Worm (Caenorhabditis elegans) whole organism, late embryonic: Measurements from ENCODE around the gene C33B4.5.

Experiments used
- C08G9.2 ChIP-seq: sonication (generic microtip); optimal IDR thresholded peaks from 2 replicates; lab custom pipeline; 2016; ENCODE audit warnings: mild to moderate bottlenecking, missing genetic modification characterization, moderate library complexity, missing compliant biosample characterization
- F13H6.1 ChIP-seq: sonication (generic microtip); optimal IDR thresholded peaks from 2 replicates; lab custom pipeline; 2016; ENCODE audit warnings: missing genetic modification characterization, missing compliant biosample characterization
- K09A11.1 ChIP-seq: sonication (generic microtip); optimal IDR thresholded peaks from 2 replicates; lab custom pipeline; 2017; ENCODE audit warnings: antibody characterized with exemption, mild to moderate bottlenecking, missing genetic modification characterization, missing compliant biosample characterization; ENCODE audit not compliant: insufficient read depth
- Y22D7AL.16 ChIP-seq: sonication (generic microtip); optimal IDR thresholded peaks from 2 replicates; lab custom pipeline; 2016; ENCODE audit warnings: missing genetic modification characterization, missing compliant biosample characterization
- ahr-1 ChIP-seq: sonication (generic microtip); optimal IDR thresholded peaks from 2 replicates; lab custom pipeline; 2016; ENCODE audit warnings: missing genetic modification characterization, missing compliant biosample characterization
- ceh-14 ChIP-seq: sonication (generic microtip); optimal IDR thresholded peaks from 2 replicates; lab custom pipeline; 2016; ENCODE audit warnings: missing genotype, missing genetic modification characterization, missing compliant biosample characterization
- ceh-18 ChIP-seq: sonication (generic microtip); optimal IDR thresholded peaks from 2 replicates; lab custom pipeline; 2016; ENCODE audit warnings: missing genetic modification characterization, missing compliant biosample characterization
- ceh-19 ChIP-seq: fragments of 200-800 bp; sonication (Bioruptor generic); optimal IDR thresholded peaks from 2 replicates; lab custom pipeline; 2018; ENCODE audit warnings: mild to moderate bottlenecking, missing genetic modification characterization, missing compliant biosample characterization
- ceh-2 ChIP-seq: sonication (generic microtip); optimal IDR thresholded peaks from 2 replicates; lab custom pipeline; 2016; ENCODE audit warnings: missing genotype, missing genetic modification characterization, missing compliant biosample characterization
- ceh-30 ChIP-seq: fragments of 150-350 bp; optimal IDR thresholded peaks from 2 replicates; lab custom pipeline; 2014; ENCODE audit warnings: missing biosample characterization, missing genetic modification characterization
- ceh-31 ChIP-seq: sonication (generic microtip); optimal IDR thresholded peaks from 2 replicates; lab custom pipeline; 2016; ENCODE audit warnings: missing genetic modification characterization, missing compliant biosample characterization
- ceh-45 ChIP-seq: fragments of 200-800 bp; sonication (Bioruptor generic); IDR thresholded peaks from 2 replicates; pipeline ENCODE4 v1.3.6; 2022; ENCODE audit warnings: missing genetic modification reagents, missing genetic modification characterization, missing compliant biosample characterization
- ceh-48 ChIP-seq: sonication (generic microtip); optimal IDR thresholded peaks from 2 replicates; lab custom pipeline; 2016; ENCODE audit warnings: missing genetic modification characterization, inconsistent platforms, missing compliant biosample characterization
- ceh-6 ChIP-seq: fragments of 200-800 bp; sonication (Bioruptor generic); optimal IDR thresholded peaks from 2 replicates; lab custom pipeline; 2018; ENCODE audit warnings: mild to moderate bottlenecking, missing genetic modification characterization, missing compliant biosample characterization
- ceh-9 ChIP-seq: sonication (generic microtip); optimal IDR thresholded peaks from 2 replicates; lab custom pipeline; 2016; ENCODE audit warnings: mild to moderate bottlenecking, missing genetic modification characterization, inconsistent platforms, missing compliant biosample characterization
- dmd-4 ChIP-seq: sonication (generic microtip); optimal IDR thresholded peaks from 2 replicates; lab custom pipeline; 2016; ENCODE audit warnings: borderline replicate concordance, missing genetic modification characterization, missing compliant biosample characterization
- dve-1 ChIP-seq: sonication (generic microtip); optimal IDR thresholded peaks from 2 replicates; lab custom pipeline; 2017; ENCODE audit warnings: antibody characterized with exemption, mild to moderate bottlenecking, missing genetic modification characterization, missing compliant biosample characterization
- elt-2 ChIP-seq: sonication (generic microtip); optimal IDR thresholded peaks from 2 replicates; lab custom pipeline; 2016; ENCODE audit warnings: missing genetic modification reagents, missing genetic modification characterization, missing compliant biosample characterization
- fax-1 ChIP-seq: sonication (generic microtip); optimal IDR thresholded peaks from 2 replicates; lab custom pipeline; 2016; ENCODE audit warnings: missing genotype, missing genetic modification characterization, missing compliant biosample characterization
- fkh-10 ChIP-seq: fragments of 150-350 bp; optimal IDR thresholded peaks from 2 replicates; lab custom pipeline; 2014; ENCODE audit warnings: missing biosample characterization, missing genetic modification reagents, missing genetic modification characterization
- fkh-6 ChIP-seq: sonication (generic microtip); optimal IDR thresholded peaks from 2 replicates; lab custom pipeline; 2016; ENCODE audit warnings: missing genetic modification characterization, missing compliant biosample characterization
- gmeb-2 ChIP-seq: sonication (generic microtip); optimal IDR thresholded peaks from 2 replicates; lab custom pipeline; 2016; ENCODE audit warnings: missing genetic modification characterization, inconsistent platforms, missing compliant biosample characterization
- hlh-15 ChIP-seq: sonication (generic microtip); optimal IDR thresholded peaks from 2 replicates; lab custom pipeline; 2016; ENCODE audit warnings: missing genetic modification characterization, missing compliant biosample characterization
- hlh-30 ChIP-seq: sonication (generic microtip); optimal IDR thresholded peaks from 2 replicates; lab custom pipeline; 2017; ENCODE audit warnings: antibody characterized with exemption, missing genetic modification characterization, missing compliant biosample characterization; ENCODE audit not compliant: insufficient read depth
- hlh-6 ChIP-seq: sonication (generic microtip); optimal IDR thresholded peaks from 2 replicates; lab custom pipeline; 2016; ENCODE audit warnings: missing genotype, missing genetic modification characterization, missing compliant biosample characterization
- lim-6 ChIP-seq: sonication (generic microtip); optimal IDR thresholded peaks from 2 replicates; lab custom pipeline; 2016; ENCODE audit warnings: missing genetic modification characterization, missing compliant biosample characterization
- lin-11 ChIP-seq: fragments of 200-800 bp; sonication (Bioruptor generic); optimal IDR thresholded peaks from 2 replicates; lab custom pipeline; 2018; ENCODE audit warnings: mild to moderate bottlenecking, missing genetic modification characterization, missing compliant biosample characterization
- madf-2 ChIP-seq: sonication (generic microtip); optimal IDR thresholded peaks from 2 replicates; lab custom pipeline; 2017; ENCODE audit warnings: missing genetic modification characterization, missing compliant biosample characterization
- nfya-1 ChIP-seq: sonication (generic microtip); optimal IDR thresholded peaks from 2 replicates; lab custom pipeline; 2017; ENCODE audit warnings: missing genetic modification characterization, mild to moderate bottlenecking, missing compliant biosample characterization, antibody characterized with exemption, moderate library complexity
- nhr-11 ChIP-seq: fragments of 150-350 bp; optimal IDR thresholded peaks from 2 replicates; lab custom pipeline; 2014; ENCODE audit warnings: missing biosample characterization, missing genetic modification characterization
- nhr-232 ChIP-seq: sonication (generic microtip); optimal IDR thresholded peaks from 2 replicates; lab custom pipeline; 2016; ENCODE audit warnings: missing genetic modification characterization, missing compliant biosample characterization
- npax-4 ChIP-seq: sonication (generic microtip); optimal IDR thresholded peaks from 2 replicates; lab custom pipeline; 2016; ENCODE audit warnings: missing genetic modification characterization, missing compliant biosample characterization
- pax-1 ChIP-seq: fragments of 150-350 bp; optimal IDR thresholded peaks from 2 replicates; lab custom pipeline; 2014; ENCODE audit warnings: missing biosample characterization, missing genetic modification characterization
- pha-2 ChIP-seq: sonication (generic microtip); optimal IDR thresholded peaks from 2 replicates; lab custom pipeline; 2017; ENCODE audit warnings: mild to moderate bottlenecking, missing genetic modification characterization, missing compliant biosample characterization
- pha-4 ChIP-seq: fragments of 150-350 bp; optimal IDR thresholded peaks from 2 replicates; lab custom pipeline; 2018; ENCODE audit warnings: missing biosample characterization, missing genetic modification reagents, missing genetic modification characterization
- pqm-1 ChIP-seq: sonication (generic microtip); optimal IDR thresholded peaks from 2 replicates; lab custom pipeline; 2016; ENCODE audit warnings: missing genetic modification characterization, missing compliant biosample characterization
- ref-2 ChIP-seq: sonication (generic microtip); optimal IDR thresholded peaks from 2 replicates; lab custom pipeline; 2016; ENCODE audit warnings: missing genetic modification characterization, missing compliant biosample characterization
- sox-2 ChIP-seq: fragments of 200-800 bp; sonication (Bioruptor generic); IDR thresholded peaks from 2 replicates; pipeline ENCODE4 v1.3.6; 2022; ENCODE audit warnings: missing genetic modification reagents, missing genetic modification characterization, missing compliant biosample characterization
- sox-4 ChIP-seq: sonication (generic microtip); optimal IDR thresholded peaks from 2 replicates; lab custom pipeline; 2017; ENCODE audit warnings: mild to moderate bottlenecking, missing genetic modification characterization, inconsistent platforms, missing compliant biosample characterization
- tbx-7 ChIP-seq: sonication (generic microtip); optimal IDR thresholded peaks from 2 replicates; lab custom pipeline; 2016; ENCODE audit warnings: missing genotype, missing genetic modification characterization, missing compliant biosample characterization
- ttx-3 ChIP-seq: sonication (generic microtip); optimal IDR thresholded peaks from 2 replicates; lab custom pipeline; 2016; ENCODE audit warnings: missing genetic modification reagents, missing genetic modification characterization, missing compliant biosample characterization
- unc-3 ChIP-seq, 2 experiments: fragments of 200-800 bp in 1 of 2; sonication (Bioruptor generic) in 1 of 2; sonication (generic microtip) in 1 of 2; conservative IDR thresholded peaks in 1 of 2; optimal IDR thresholded peaks in 1 of 2; 2 replicates each; pipeline versions ENCODE4 v1.3.6 to Lab custom; 2016 to 2022; ENCODE audit warnings: missing compliant biosample characterization in 2 of 2, missing genetic modification characterization in 2 of 2, missing genetic modification reagents in 1 of 2
- unc-42 ChIP-seq: sonication (generic microtip); optimal IDR thresholded peaks from 2 replicates; lab custom pipeline; 2016; ENCODE audit warnings: missing genotype, missing genetic modification characterization, missing compliant biosample characterization
- unc-55 ChIP-seq: sonication (generic microtip); optimal IDR thresholded peaks from 2 replicates; lab custom pipeline; 2017; ENCODE audit warnings: missing biosample characterization, missing genetic modification reagents, missing genetic modification characterization
- zip-5 ChIP-seq: sonication (generic microtip); optimal IDR thresholded peaks from 2 replicates; lab custom pipeline; 2016; ENCODE audit warnings: missing genetic modification characterization, missing compliant biosample characterization

C33B4.5 gene

ce11 chrII:11337497-11338040, 45.6 kb upstream of the C33B4.5 start, which contains the start of gene sqt-1:
TSS of gene sqt-1 (minus strand) at chrII:11337837.
- TF ChIP-seq zip-5 (tag; lab: Kevin White, UChicago), result no peak
- TF ChIP-seq lim-6, result no peak
- TF ChIP-seq ceh-18 (tag; lab: Kevin White, UChicago), result no peak
- no peak for TF ChIP-seq nhr-232 (tag; lab: Kevin White, UChicago)
- TF ChIP-seq nfya-1 (tag; lab: Kevin White, UChicago), result no peak
- no peak for TF ChIP-seq pha-2 (tag; lab: Kevin White, UChicago)
- no peak for TF ChIP-seq unc-3 (GFP tag; conservative IDR thresholded peaks at IDR 0.05; lab: Robert Waterston, UW)
- TF ChIP-seq unc-3 (tag; optimal IDR thresholded peaks at IDR 0.05; lab: Kevin White, UChicago), result no peak
- no peak for TF ChIP-seq ceh-14 (tag; lab: Kevin White, UChicago)
- TF ChIP-seq ceh-31 (tag; lab: Kevin White, UChicago), result no peak
- TF ChIP-seq ceh-19 (GFP tag; lab: Kevin White, UChicago), result no peak
- no peak for TF ChIP-seq ceh-9
- TF ChIP-seq pax-1 (tag; lab: Kevin White, UChicago), result no peak
- TF ChIP-seq hlh-6 (tag; lab: Kevin White, UChicago), result no peak
- TF ChIP-seq C08G9.2 (tag; lab: Kevin White, UChicago), result no peak
- TF ChIP-seq, all 69 proteins: peak for 0

ce11 chrII:11339507-11339906, 43.6 kb upstream of the C33B4.5 start, which contains the start of gene rmd-3:
TSS of gene rmd-3 (minus strand) at chrII:11339607.
- TF ChIP-seq fkh-10 (GFP tag; lab: Kevin White, UChicago) (no peak), ttx-3 (tag; lab: Kevin White, UChicago) (no peak), unc-55 (GFP tag; lab: Kevin White, UChicago) (no peak), sox-4 (no peak), pax-1 (tag; lab: Kevin White, UChicago) (no peak), unc-42 (no peak), hlh-30 (tag; lab: Kevin White, UChicago) (no peak), ref-2 (tag; lab: Kevin White, UChicago) (no peak), nfya-1 (tag; lab: Kevin White, UChicago) (no peak), dve-1 (tag; lab: Kevin White, UChicago) (no peak), ceh-2 (tag; lab: Kevin White, UChicago) (no peak), nhr-11 (tag; lab: Kevin White, UChicago) (no peak), ceh-30 (no peak), ceh-6 (GFP tag; lab: Kevin White, UChicago) (no peak), ceh-31 (tag; lab: Kevin White, UChicago) (no peak), ahr-1 (tag; lab: Kevin White, UChicago) (no peak), fax-1 (no peak)

ce11 chrII:11343300-11343869, 39.7 kb upstream of the C33B4.5 start, which contains the start of gene lgc-20:
TSS of gene lgc-20 (minus strand) at chrII:11343610.
- TF ChIP-seq Y22D7AL.16 (tag; lab: Kevin White, UChicago) (no peak), lin-11 (tag; lab: Kevin White, UChicago) (no peak), ceh-45 (GFP tag; lab: Robert Waterston, UW) (no peak), tbx-7 (no peak), ceh-48 (peak; percentile 2), K09A11.1 (tag; lab: Kevin White, UChicago) (no peak)

ce11 chrII:11344554-11344953, 38.6 kb upstream of the C33B4.5 start:
- no peak for TF ChIP-seq ceh-30
- TF ChIP-seq madf-2, result no peak
- no peak for TF ChIP-seq fkh-6 (tag; lab: Kevin White, UChicago)
- no peak for TF ChIP-seq zip-5 (tag; lab: Kevin White, UChicago)
- no peak for TF ChIP-seq pha-4 (tag; lab: Kevin White, UChicago)
- no peak for TF ChIP-seq gmeb-2
- no peak for TF ChIP-seq elt-2 (tag; lab: Kevin White, UChicago)
- no peak for TF ChIP-seq ceh-45 (GFP tag; lab: Robert Waterston, UW)
- no peak for TF ChIP-seq F13H6.1
- TF ChIP-seq ceh-9, result no peak
- no peak for TF ChIP-seq dmd-4
- no peak for TF ChIP-seq dve-1 (tag; lab: Kevin White, UChicago)
- no peak for TF ChIP-seq hlh-15 (tag; lab: Kevin White, UChicago)
- no peak for TF ChIP-seq pqm-1 (tag; lab: Kevin White, UChicago)
- TF ChIP-seq sox-2 (GFP tag; lab: Robert Waterston, UW), result no peak
- no peak for TF ChIP-seq npax-4 (tag; lab: Kevin White, UChicago)
